Fruit fly (Drosophila melanogaster) whole organism, embryonic: Measurements from ENCODE around the gene Gr64f.

ENCODE experiments used
- BtbVII ChIP-seq: fragments of 200-800 bp; sonication (Bioruptor generic); optimal IDR thresholded peaks from 3 replicates; lab custom pipeline; 2017; ENCODE audit warnings: missing biosample characterization, mild to moderate bottlenecking, missing genetic modification characterization
- CG10147 ChIP-seq: fragments of 200-800 bp; sonication (Bioruptor generic); optimal IDR thresholded peaks from 2 replicates; lab custom pipeline; 2019; ENCODE audit warnings: missing biosample characterization, mild to moderate bottlenecking, missing genetic modification characterization, moderate library complexity
- CG11560 ChIP-seq: fragments of 200-800 bp; sonication (Bioruptor generic); IDR thresholded peaks from 3 replicates; pipeline ENCODE4 v1.3.6; 2022; ENCODE audit warnings: missing biosample characterization, missing genetic modification characterization
- CG11695 ChIP-seq: fragments of 200-800 bp; sonication (Bioruptor generic); IDR thresholded peaks from 3 replicates; pipeline ENCODE4 v1.3.6; 2022; ENCODE audit warnings: missing biosample characterization, missing genetic modification characterization
- CG1603 ChIP-seq: fragments of 200-800 bp; sonication (Bioruptor generic); optimal IDR thresholded peaks from 2 replicates; lab custom pipeline; 2019; ENCODE audit warnings: missing biosample characterization, mild to moderate bottlenecking, missing genetic modification characterization, moderate library complexity
- CG17359 ChIP-seq: fragments of 200-800 bp; sonication (Bioruptor generic); optimal IDR thresholded peaks from 3 replicates; lab custom pipeline; 2018; ENCODE audit warnings: missing biosample characterization, mild to moderate bottlenecking, missing genetic modification characterization, moderate library complexity
- CG17361 ChIP-seq: fragments of 200-800 bp; sonication (Bioruptor generic); IDR thresholded peaks from 3 replicates; pipeline ENCODE4 v1.3.6; 2022; ENCODE audit warnings: missing biosample characterization, missing genetic modification characterization
- CG18619 ChIP-seq: fragments of 200-800 bp; sonication (Bioruptor generic); optimal IDR thresholded peaks from 3 replicates; lab custom pipeline; 2017; ENCODE audit warnings: missing biosample characterization, mild to moderate bottlenecking, missing genetic modification characterization
- CG18764 ChIP-seq: fragments of 200-800 bp; sonication (Bioruptor generic); optimal IDR thresholded peaks from 3 replicates; lab custom pipeline; 2016; ENCODE audit warnings: missing biosample characterization, missing genetic modification characterization
- CG2120 ChIP-seq: fragments of 200-800 bp; sonication (Bioruptor generic); optimal IDR thresholded peaks from 3 replicates; lab custom pipeline; 2016; ENCODE audit warnings: missing biosample characterization, missing genetic modification characterization
- CG30020 ChIP-seq: fragments of 200-800 bp; optimal IDR thresholded peaks from 2 replicates; lab custom pipeline; 2019; ENCODE audit warnings: missing biosample characterization, mild to moderate bottlenecking, missing genetic modification characterization, moderate library complexity
- CG43689 ChIP-seq: fragments of 200-800 bp; sonication (Bioruptor generic); IDR thresholded peaks from 2 replicates; pipeline ENCODE4 v1.3.6; 2022; ENCODE audit warnings: missing biosample characterization, missing genetic modification characterization
- CG7357 ChIP-seq: fragments of 200-800 bp; sonication (Bioruptor generic); IDR thresholded peaks from 3 replicates; pipeline ENCODE4 v1.3.6; 2022; ENCODE audit warnings: missing biosample characterization, missing genetic modification characterization
- CG8290 ChIP-seq, 3 experiments: fragments of 200-800 bp; sonication (Bioruptor generic); optimal IDR thresholded peaks; 2 replicates each; lab custom pipeline; 2016 to 2019; ENCODE audit warnings: missing biosample characterization in 3 of 3, missing genetic modification characterization in 3 of 3, mild to moderate bottlenecking in 2 of 3, moderate library complexity in 1 of 3
- CG8924 ChIP-seq: fragments of 200-800 bp; optimal IDR thresholded peaks from 3 replicates; lab custom pipeline; 2019; ENCODE audit warnings: missing biosample characterization, mild to moderate bottlenecking, missing genetic modification characterization, moderate library complexity
- Dad ChIP-seq: fragments of 200-800 bp; sonication (Bioruptor generic); optimal IDR thresholded peaks from 3 replicates; lab custom pipeline; 2016; ENCODE audit warnings: missing biosample characterization, missing genetic modification characterization
- Dbx ChIP-seq: fragments of 200-800 bp; sonication (Bioruptor generic); IDR thresholded peaks from 3 replicates; pipeline ENCODE4 v1.3.6; 2022; ENCODE audit warnings: missing biosample characterization, missing genetic modification characterization
- Doc2 ChIP-seq: fragments of 200-800 bp; sonication (Bioruptor generic); IDR thresholded peaks from 2 replicates; pipeline ENCODE4 v1.3.6; 2022; ENCODE audit warnings: missing biosample characterization, missing genetic modification characterization
- Eip74EF ChIP-seq, 2 experiments: fragments of 200-800 bp in 1 of 2; fragments of >200 bp in 1 of 2; sonication (Bioruptor generic) in 1 of 2; optimal IDR thresholded peaks; 2 replicates each; lab custom pipeline; 2017 to 2019; ENCODE audit warnings: missing biosample characterization in 2 of 2, missing genetic modification characterization in 2 of 2, mild to moderate bottlenecking in 1 of 2, moderate library complexity in 1 of 2
- Fer1 ChIP-seq: fragments of 200-800 bp; sonication (Bioruptor generic); optimal IDR thresholded peaks from 2 replicates; lab custom pipeline; 2017; ENCODE audit warnings: missing biosample characterization, mild to moderate bottlenecking, missing genetic modification characterization
- H2.0 ChIP-seq: fragments of 200-800 bp; sonication (Bioruptor generic); IDR thresholded peaks from 2 replicates; pipeline ENCODE4 v1.3.6; 2022; ENCODE audit warnings: missing biosample characterization, missing genetic modification characterization
- HHEX ChIP-seq: fragments of 200-800 bp; sonication (Bioruptor generic); optimal IDR thresholded peaks from 3 replicates; lab custom pipeline; 2017; ENCODE audit warnings: missing biosample characterization, mild to moderate bottlenecking, missing genetic modification characterization, missing genetic modification reagents
- HmgD ChIP-seq: fragments of 200-800 bp; sonication (Bioruptor generic); optimal IDR thresholded peaks from 3 replicates; lab custom pipeline; 2016; ENCODE audit warnings: missing biosample characterization, missing genetic modification characterization
- Hr3 ChIP-seq: fragments of 200-800 bp; sonication (Bioruptor generic); optimal IDR thresholded peaks from 3 replicates; lab custom pipeline; 2016; ENCODE audit warnings: missing biosample characterization, missing genetic modification characterization
- Jarid2 ChIP-seq: fragments of 200-800 bp; sonication (Bioruptor generic); optimal IDR thresholded peaks from 3 replicates; lab custom pipeline; 2017; ENCODE audit warnings: mild to moderate bottlenecking, missing biosample characterization, missing genetic modification reagents, missing genetic modification characterization
- Kr ChIP-seq: fragments of 200-800 bp; sonication (Bioruptor generic); optimal IDR thresholded peaks from 2 replicates; lab custom pipeline; 2017; ENCODE audit warnings: missing biosample characterization, mild to moderate bottlenecking, missing genetic modification characterization
- Med ChIP-seq: fragments of 200-800 bp; sonication (Bioruptor generic); peaks from one replicate; lab custom pipeline; 2016; ENCODE audit warnings: missing biosample characterization, missing genetic modification characterization, mild to moderate bottlenecking, inconsistent platforms, moderate library complexity
- Mes4 ChIP-seq: fragments of 200-800 bp; sonication (Bioruptor generic); optimal IDR thresholded peaks from 2 replicates; lab custom pipeline; 2016; ENCODE audit warnings: missing biosample characterization, missing genetic modification characterization
- Mrtf ChIP-seq: fragments of 200-800 bp; sonication (Bioruptor generic); IDR thresholded peaks from 3 replicates; pipeline ENCODE4 v1.3.6; 2022; ENCODE audit warnings: missing biosample characterization, missing genetic modification characterization
- Myb ChIP-seq: fragments of 200-800 bp; sonication (Bioruptor generic); optimal IDR thresholded peaks from 2 replicates; lab custom pipeline; 2016; ENCODE audit warnings: missing biosample characterization, missing genetic modification characterization
- NfI ChIP-seq: fragments of 200-800 bp; sonication (Bioruptor generic); optimal IDR thresholded peaks from 3 replicates; lab custom pipeline; 2018; ENCODE audit warnings: missing biosample characterization, mild to moderate bottlenecking, missing genetic modification characterization, moderate library complexity
- Xrp1 ChIP-seq: fragments of 200-800 bp; sonication (Bioruptor generic); IDR thresholded peaks from 2 replicates; pipeline ENCODE4 v1.3.6; 2022; ENCODE audit warnings: missing biosample characterization, missing genetic modification characterization
- bcd ChIP-seq: fragments of 200-800 bp; sonication (Bioruptor generic); optimal IDR thresholded peaks from 2 replicates; lab custom pipeline; 2017; ENCODE audit warnings: missing biosample characterization, mild to moderate bottlenecking, missing genetic modification characterization
- ci ChIP-seq: fragments of 200-800 bp; sonication (Bioruptor generic); IDR thresholded peaks from 3 replicates; pipeline ENCODE4 v1.3.6; 2022; ENCODE audit warnings: missing biosample characterization, missing genetic modification characterization
- croc ChIP-seq: fragments of 200-800 bp; sonication (Bioruptor generic); conservative IDR thresholded peaks from 3 replicates; pipeline ENCODE4 v1.3.6; 2022; ENCODE audit warnings: missing biosample characterization, missing genetic modification characterization
- dm ChIP-seq: fragments of 200-800 bp; sonication (Bioruptor generic); optimal IDR thresholded peaks from 3 replicates; lab custom pipeline; 2016; ENCODE audit warnings: missing biosample characterization, missing genetic modification characterization
- dysf ChIP-seq: fragments of 200-800 bp; sonication (Bioruptor generic); IDR thresholded peaks from 3 replicates; pipeline ENCODE4 v1.3.6; 2022; ENCODE audit warnings: missing biosample characterization, missing genetic modification characterization
- eve ChIP-seq, 2 experiments: fragments of >200 bp; optimal IDR thresholded peaks; 2 replicates each; lab custom pipeline; 2017; ENCODE audit warnings: missing biosample characterization in 2 of 2, missing genetic modification characterization in 2 of 2
- fd3F ChIP-seq: fragments of 200-800 bp; sonication (Bioruptor generic); optimal IDR thresholded peaks from 2 replicates; lab custom pipeline; 2018; ENCODE audit warnings: missing biosample characterization, mild to moderate bottlenecking, missing genetic modification characterization, moderate library complexity
- hbn ChIP-seq: fragments of 200-800 bp; sonication (Bioruptor generic); IDR thresholded peaks from 2 replicates; pipeline ENCODE4 v1.3.6; 2022; ENCODE audit warnings: missing biosample characterization, missing genetic modification characterization; ENCODE audit not compliant: partially characterized antibody
- inv ChIP-seq: fragments of 200-800 bp; sonication (Bioruptor generic); IDR thresholded peaks from 2 replicates; pipeline ENCODE4 v1.3.6; 2022; ENCODE audit warnings: missing biosample characterization, missing genetic modification characterization; ENCODE audit not compliant: partially characterized antibody
- kay ChIP-seq: fragments of 200-800 bp; sonication (Bioruptor generic); optimal IDR thresholded peaks from 2 replicates; lab custom pipeline; 2016; ENCODE audit warnings: missing biosample characterization, missing genetic modification characterization
- nom ChIP-seq: fragments of 200-800 bp; sonication (Bioruptor generic); optimal IDR thresholded peaks from 2 replicates; lab custom pipeline; 2017; ENCODE audit warnings: missing biosample characterization, missing genetic modification characterization, mild to moderate bottlenecking, moderate library complexity, missing genetic modification reagents
- peb ChIP-seq: fragments of 200-800 bp; sonication (Bioruptor generic); IDR thresholded peaks from 2 replicates; pipeline ENCODE4 v1.3.6; 2022; ENCODE audit warnings: missing biosample characterization, missing genetic modification characterization
- repo ChIP-seq: fragments of 200-800 bp; sonication (Bioruptor generic); optimal IDR thresholded peaks from 2 replicates; lab custom pipeline; 2016; ENCODE audit warnings: missing biosample characterization, missing genetic modification characterization
- stc ChIP-seq: fragments of 200-800 bp; sonication (Bioruptor generic); IDR thresholded peaks from 2 replicates; pipeline ENCODE4 v1.3.6; 2022; ENCODE audit warnings: missing biosample characterization, missing genetic modification characterization
- tna ChIP-seq: fragments of 200-800 bp; sonication (Bioruptor generic); IDR thresholded peaks from 2 replicates; pipeline ENCODE4 v1.3.6; 2022; ENCODE audit warnings: missing biosample characterization, missing genetic modification characterization; ENCODE audit not compliant: partially characterized antibody
- unc-4 ChIP-seq: fragments of 200-800 bp; sonication (Bioruptor generic); IDR thresholded peaks from 2 replicates; pipeline ENCODE4 v1.3.6; 2022; ENCODE audit warnings: missing biosample characterization, missing genetic modification characterization; ENCODE audit not compliant: partially characterized antibody
- zen2 ChIP-seq: fragments of 200-800 bp; sonication (Bioruptor generic); IDR thresholded peaks from 3 replicates; pipeline ENCODE4 v1.3.6; 2022; ENCODE audit warnings: missing biosample characterization, missing genetic modification characterization; ENCODE audit not compliant: partially characterized antibody

The Gr64f gene

dm6 chr3L:4025738-4026505 lies 9.7 kb upstream of the Gr64f start, which contains the start of gene CG11594 (continued):
- TF ChIP-seq bcd (GFP tag; lab: Kevin White, UChicago) (peak; percentile 21), Myb (GFP tag; lab: Kevin White, UChicago) (no peak), croc (no peak), Dbx (GFP tag; lab: Robert Waterston, UW) (peak; percentile 36; the same call in 1 of the 3 replicates), repo (GFP tag; lab: Kevin White, UChicago) (no peak), inv (GFP tag; lab: Robert Waterston, UW) (no peak), Dad (GFP tag; lab: Kevin White, UChicago) (no peak), CG30020 (tag; lab: Kevin White, UChicago) (no peak), kay (GFP tag; lab: Kevin White, UChicago) (no peak), dysf (GFP tag; lab: Robert Waterston, UW) (peak; percentile 29; the same call in 1 of the 3 replicates), Eip74EF (GFP tag; optimal IDR thresholded peaks at IDR 0.05; lab: Kevin White, UChicago) (peak in 1 of 2 experiments; percentile 54), unc-4 (GFP tag; lab: Robert Waterston, UW) (no peak), Med (no peak), CG11695 (GFP tag; lab: Robert Waterston, UW) (0 out of 3 replicates have a peak, but pooled peaks have one; percentile 23), CG43689 (peak; percentile 36; the same call in 1 of the 2 replicates), stc (GFP tag; lab: Robert Waterston, UW) (0 out of 2 replicates have a peak, but pooled peaks have one; percentile 12), CG17359 (no peak), dm (GFP tag; lab: Kevin White, UChicago) (no peak), CG2120 (peak; percentile 26), eve (GFP tag; optimal IDR thresholded peaks at IDR 0.05; lab: Kevin White, UChicago) (no peak), zen2 (GFP tag; lab: Robert Waterston, UW) (no peak), Kr (no peak), fd3F (GFP tag; lab: Kevin White, UChicago) (peak; percentile 39), CG10147 (no peak), ci (peak; percentile 9; the same call in 1 of the 3 replicates), peb (GFP tag; lab: Robert Waterston, UW) (no peak), H2.0 (GFP tag; lab: Robert Waterston, UW) (no peak), CG11560 (tag; lab: Robert Waterston, UW) (no peak), hbn (GFP tag; lab: Robert Waterston, UW) (no peak), NfI (GFP tag; lab: Kevin White, UChicago) (peak; percentile 12), HHEX (GFP tag; lab: Kevin White, UChicago) (peak; percentile 56), CG8924 (peak; percentile 8), CG8290 (GFP tag; optimal IDR thresholded peaks at IDR 0.05; lab: Kevin White, UChicago) (no peak), CG8290 (tag; optimal IDR thresholded peaks at IDR 0.05; lab: Kevin White, UChicago) (no peak), BtbVII (GFP tag; lab: Kevin White, UChicago) (peak; percentile 68), CG18619 (GFP tag; lab: Kevin White, UChicago) (peak; percentile 37), Xrp1 (GFP tag; lab: Robert Waterston, UW) (no peak), CG18764 (GFP tag; lab: Kevin White, UChicago) (no peak), CG1603 (tag; lab: Kevin White, UChicago) (no peak), Jarid2 (GFP tag; lab: Kevin White, UChicago) (peak; percentile 21), nom (no peak), Doc2 (GFP tag; lab: Robert Waterston, UW) (no peak), Mrtf (GFP tag; lab: Robert Waterston, UW) (no peak), HmgD (no peak), Hr3 (GFP tag; lab: Kevin White, UChicago) (no peak), Mes4 (GFP tag; lab: Kevin White, UChicago) (no peak), CG17361 (GFP tag; lab: Robert Waterston, UW) (no peak), tna (GFP tag; lab: Robert Waterston, UW) (no peak), CG7357 (GFP tag; lab: Robert Waterston, UW) (no peak), Fer1 (GFP tag; lab: Kevin White, UChicago) (no peak)
